Fruit fly (Drosophila melanogaster) whole organism, pupa: Measurements from ENCODE around the gene Ccz1.
A peak's percentile ranks its signal among the peaks of the same experiment; 100 is the strongest.

Experiments used
- CG10348 ChIP-seq: fragments of 200-800 bp; sonication (Bioruptor generic); IDR thresholded peaks from 2 replicates; pipeline ENCODE4 v1.3.6; 2022; ENCODE audit warnings: missing biosample characterization, missing genetic modification characterization
- CG12605 ChIP-seq: fragments of 200-800 bp; sonication (Bioruptor generic); IDR thresholded peaks from 2 replicates; pipeline ENCODE4 v1.3.6; 2022; ENCODE audit warnings: missing biosample characterization, missing genetic modification characterization
- CG13204 ChIP-seq: fragments of 200-800 bp; sonication (Bioruptor generic); optimal IDR thresholded peaks from 2 replicates; lab custom pipeline; 2018; ENCODE audit warnings: missing biosample characterization, mild to moderate bottlenecking, missing genetic modification characterization, moderate library complexity
- CG14655 ChIP-seq: fragments of 200-800 bp; sonication (Bioruptor generic); optimal IDR thresholded peaks from 3 replicates; lab custom pipeline; 2017; ENCODE audit warnings: mild to moderate bottlenecking, missing biosample characterization, missing genetic modification reagents, missing genetic modification characterization
- CG15710 ChIP-seq: fragments of 200-800 bp; sonication (Bioruptor generic); optimal IDR thresholded peaks from 2 replicates; lab custom pipeline; 2018; ENCODE audit warnings: missing biosample characterization, mild to moderate bottlenecking, missing genetic modification characterization, moderate library complexity
- CG17806 ChIP-seq: fragments of 200-800 bp; sonication (Bioruptor generic); optimal IDR thresholded peaks from 2 replicates; lab custom pipeline; 2018; ENCODE audit warnings: missing biosample characterization, mild to moderate bottlenecking, missing genetic modification characterization, moderate library complexity
- CG32121 ChIP-seq: fragments of 200-800 bp; sonication (Bioruptor generic); IDR thresholded peaks from 2 replicates; pipeline ENCODE4 v1.3.6; 2022; ENCODE audit warnings: missing biosample characterization, missing genetic modification characterization
- CG34367 ChIP-seq: fragments of 200-800 bp; sonication (Bioruptor generic); optimal IDR thresholded peaks from 2 replicates; lab custom pipeline; 2018; ENCODE audit warnings: missing biosample characterization, mild to moderate bottlenecking, missing genetic modification characterization
- CG4496 ChIP-seq: fragments of 200-800 bp; sonication (Bioruptor generic); IDR thresholded peaks from 3 replicates; pipeline ENCODE4 v1.3.6; 2022; ENCODE audit warnings: missing biosample characterization, missing genetic modification characterization
- CG8159 ChIP-seq: fragments of 200-800 bp; sonication (Bioruptor generic); optimal IDR thresholded peaks from 3 replicates; lab custom pipeline; 2018; ENCODE audit warnings: missing biosample characterization, mild to moderate bottlenecking, missing genetic modification characterization, moderate library complexity
- CG8301 ChIP-seq: fragments of 200-800 bp; sonication (Bioruptor generic); optimal IDR thresholded peaks from 2 replicates; lab custom pipeline; 2018; ENCODE audit warnings: missing biosample characterization, mild to moderate bottlenecking, missing genetic modification characterization
- CG9948 ChIP-seq: fragments of 200-800 bp; sonication (Bioruptor generic); optimal IDR thresholded peaks from 2 replicates; lab custom pipeline; 2018; ENCODE audit warnings: missing biosample characterization, mild to moderate bottlenecking, missing genetic modification characterization, moderate library complexity
- D1 ChIP-seq: fragments of 200-800 bp; sonication (Bioruptor generic); optimal IDR thresholded peaks from 2 replicates; lab custom pipeline; 2018; ENCODE audit warnings: missing biosample characterization, mild to moderate bottlenecking, missing genetic modification characterization, moderate library complexity
- EcR ChIP-seq: fragments of 200-800 bp; sonication (Bioruptor generic); optimal IDR thresholded peaks from 3 replicates; lab custom pipeline; 2019; ENCODE audit warnings: missing biosample characterization, missing genetic modification characterization, mild to moderate bottlenecking, moderate library complexity, missing genetic modification reagents
- Ets98B ChIP-seq: fragments of 200-800 bp; sonication (Bioruptor generic); IDR thresholded peaks from 2 replicates; pipeline ENCODE4 v1.3.6; 2022; ENCODE audit warnings: missing biosample characterization, missing genetic modification characterization
- Pif1A ChIP-seq: fragments of 200-800 bp; sonication (Bioruptor generic); optimal IDR thresholded peaks from 3 replicates; lab custom pipeline; 2016; ENCODE audit warnings: missing biosample characterization, missing genetic modification characterization
- Pif1B ChIP-seq: fragments of 200-800 bp; sonication (Bioruptor generic); optimal IDR thresholded peaks from 3 replicates; lab custom pipeline; 2016; ENCODE audit warnings: missing biosample characterization, missing genetic modification characterization
- Snoo ChIP-seq: fragments of 200-800 bp; sonication (Bioruptor generic); optimal IDR thresholded peaks from 3 replicates; lab custom pipeline; 2017; ENCODE audit warnings: missing biosample characterization, mild to moderate bottlenecking, missing genetic modification characterization, inconsistent platforms
- fd96Ca ChIP-seq: fragments of 200-800 bp; sonication (Bioruptor generic); IDR thresholded peaks from 3 replicates; pipeline ENCODE4 v1.3.6; 2022; ENCODE audit warnings: missing biosample characterization, missing genetic modification characterization
- gl ChIP-seq: fragments of 200-800 bp; sonication (Bioruptor generic); optimal IDR thresholded peaks from 2 replicates; lab custom pipeline; 2018; ENCODE audit warnings: missing biosample characterization, mild to moderate bottlenecking, missing genetic modification characterization
- rn ChIP-seq: fragments of 200-800 bp; sonication (Bioruptor generic); IDR thresholded peaks from 2 replicates; pipeline ENCODE4 v1.3.6; 2022; ENCODE audit warnings: missing biosample characterization, missing genetic modification characterization

The Ccz1 gene

dm6 chr3L:3873094-3873493 is 25.9 kb downstream of the Ccz1 start:
- TF ChIP-seq CG13204 (GFP tag; lab: Kevin White, UChicago): no peak
- TF ChIP-seq Snoo (tag; lab: Kevin White, UChicago): no peak
- TF ChIP-seq Pif1A: no peak
- no peak for TF ChIP-seq CG12605
- TF ChIP-seq Ets98B (GFP tag; lab: Robert Waterston, UW): no peak

dm6 chr3L:3871284-3871683 is 27.7 kb downstream of the Ccz1 start:
- TF ChIP-seq CG4496 (GFP tag; lab: Robert Waterston, UW) (0 out of 3 replicates have a peak, but pooled peaks have one; percentile 10), CG9948 (tag; lab: Kevin White, UChicago) (no peak)

dm6 chr3L:3868014-3868413 is 30.9 kb downstream of the Ccz1 start:
- peak; percentile 64 for TF ChIP-seq CG13204 (GFP tag; lab: Kevin White, UChicago)
- TF ChIP-seq CG17806 (tag; lab: Kevin White, UChicago): peak; percentile 66
- TF ChIP-seq CG14655: peak; percentile 47
- peak; percentile 52 for TF ChIP-seq CG8301 (tag; lab: Kevin White, UChicago)
- TF ChIP-seq Ets98B (GFP tag; lab: Robert Waterston, UW): peak; percentile 54
- peak; percentile 48 for TF ChIP-seq Pif1A
- peak; percentile 38 for TF ChIP-seq Pif1B (GFP tag; lab: Kevin White, UChicago)
- TF ChIP-seq CG8159 (tag; lab: Kevin White, UChicago): peak; percentile 68
- no peak for TF ChIP-seq fd96Ca (GFP tag; lab: Robert Waterston, UW)
- TF ChIP-seq CG15710 (tag; lab: Kevin White, UChicago): peak; percentile 74
- TF ChIP-seq D1: peak; percentile 33
- TF ChIP-seq CG32121 (GFP tag; lab: Robert Waterston, UW): no peak
- TF ChIP-seq CG12605: peak; percentile 58; the same call in 1 of the 2 replicates
- no peak for TF ChIP-seq rn (GFP tag; lab: Robert Waterston, UW)
- peak; percentile 19 for TF ChIP-seq gl (tag; lab: Kevin White, UChicago)
- TF ChIP-seq Snoo (tag; lab: Kevin White, UChicago): peak; percentile 48
- no peak for TF ChIP-seq EcR (GFP tag; lab: Kevin White, UChicago)
- TF ChIP-seq CG9948 (tag; lab: Kevin White, UChicago): peak; percentile 67
- no peak for TF ChIP-seq CG10348 (GFP tag; lab: Robert Waterston, UW)
- peak; percentile 71 for TF ChIP-seq CG34367
- peak; percentile 63; the same call in 1 of the 3 replicates for TF ChIP-seq CG4496 (GFP tag; lab: Robert Waterston, UW)

DNA sequence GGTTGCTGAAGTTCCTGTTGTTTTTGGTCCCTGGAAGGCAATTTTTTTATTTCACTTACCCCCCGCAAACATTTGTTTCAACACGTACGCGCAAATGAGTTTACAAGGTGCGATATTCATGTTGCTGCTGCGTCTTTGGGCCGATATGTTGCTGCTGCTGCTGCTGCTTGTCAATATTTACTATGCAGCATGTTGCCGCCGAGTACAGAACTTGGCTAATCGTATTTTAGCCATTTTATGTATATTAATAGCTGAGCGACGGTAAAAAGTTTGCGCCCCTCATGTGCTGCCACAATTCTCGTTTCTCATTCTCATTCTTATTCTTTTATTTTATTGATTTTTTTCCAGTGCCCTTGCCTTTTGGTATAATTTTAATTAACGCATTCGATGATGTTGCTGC is 32.5 kb downstream of the Ccz1 start:
- no peak for TF ChIP-seq D1
- TF ChIP-seq CG8159 (tag; lab: Kevin White, UChicago): no peak
- no peak for TF ChIP-seq EcR (GFP tag; lab: Kevin White, UChicago)
- TF ChIP-seq CG9948 (tag; lab: Kevin White, UChicago): no peak
- TF ChIP-seq CG4496 (GFP tag; lab: Robert Waterston, UW): no peak
- no peak for TF ChIP-seq rn (GFP tag; lab: Robert Waterston, UW)
- no peak for TF ChIP-seq Ets98B (GFP tag; lab: Robert Waterston, UW)
- no peak for TF ChIP-seq CG10348 (GFP tag; lab: Robert Waterston, UW)
- no peak for TF ChIP-seq CG15710 (tag; lab: Kevin White, UChicago)
- TF ChIP-seq CG32121 (GFP tag; lab: Robert Waterston, UW): no peak
- TF ChIP-seq Pif1A: no peak
- TF ChIP-seq gl (tag; lab: Kevin White, UChicago): no peak
- no peak for TF ChIP-seq Snoo (tag; lab: Kevin White, UChicago)
- TF ChIP-seq CG34367: no peak
- no peak for TF ChIP-seq Pif1B (GFP tag; lab: Kevin White, UChicago)
- TF ChIP-seq fd96Ca (GFP tag; lab: Robert Waterston, UW): no peak
- TF ChIP-seq, all 21 proteins: peak for 0

- TF ChIP-seq CG13204 (GFP tag; lab: Kevin White, UChicago) (peak; percentile 20), CG12605 (no peak), Pif1B (GFP tag; lab: Kevin White, UChicago) (no peak)
Observed at dm6 chr3L:3865290-3865891, 33.6 kb downstream of the Ccz1 start.

dm6 chr3L:3863462-3863861 is 35.5 kb downstream of the Ccz1 start:
- TF ChIP-seq CG17806 (tag; lab: Kevin White, UChicago): peak; percentile 27
- TF ChIP-seq CG8301 (tag; lab: Kevin White, UChicago): no peak
- TF ChIP-seq EcR (GFP tag; lab: Kevin White, UChicago): no peak
- no peak for TF ChIP-seq Pif1B (GFP tag; lab: Kevin White, UChicago)
- peak; percentile 23 for TF ChIP-seq CG14655
- TF ChIP-seq CG9948 (tag; lab: Kevin White, UChicago): no peak
- no peak for TF ChIP-seq CG12605
- no peak for TF ChIP-seq CG4496 (GFP tag; lab: Robert Waterston, UW)
- TF ChIP-seq, all 21 proteins: peak for 2
